Worm (Caenorhabditis elegans) whole organism, L4/young adult: ENCODE results near the gene F53H4.2.

Experiments used
- W03F9.2 ChIP-seq: fragments of 150-350 bp; optimal IDR thresholded peaks from 2 replicates; lab custom pipeline; 2014; ENCODE audit warnings: missing biosample characterization, missing genetic modification characterization
- him-1 ChIP-seq: sonication (generic microtip); optimal IDR thresholded peaks from 2 replicates; lab custom pipeline; 2016; ENCODE audit warnings: missing genotype, missing genetic modification reagents, missing genetic modification characterization, missing compliant biosample characterization

ce11 chrX:15838496-15838948 lies 18.4 kb upstream of the F53H4.2 start, which contains the start of gene acox-1.6:
- TF ChIP-seq W03F9.2 (tag; lab: Kevin White, UChicago) (no peak), him-1 (tag; lab: Kevin White, UChicago) (no peak)
